Worm (Caenorhabditis elegans) whole organism, L4/young adult: ENCODE data around the gene unc-34.

Experiments used
- W03F9.2 ChIP-seq: fragments of 150-350 bp; optimal IDR thresholded peaks from 2 replicates; lab custom pipeline; 2014; ENCODE audit warnings: missing biosample characterization, missing genetic modification characterization
- dao-5 ChIP-seq: sonication (generic microtip); optimal IDR thresholded peaks from 2 replicates; lab custom pipeline; 2016; ENCODE audit warnings: missing genotype, missing genetic modification characterization, moderate library complexity, missing compliant biosample characterization
- him-1 ChIP-seq: sonication (generic microtip); optimal IDR thresholded peaks from 2 replicates; lab custom pipeline; 2016; ENCODE audit warnings: missing genotype, missing genetic modification reagents, missing genetic modification characterization, missing compliant biosample characterization

The unc-34 gene

ce11 chrV:1027044-1027443, 44.5 kb downstream of the unc-34 start, which contains the start of gene R09A1.3:
Gene R09A1.3 (minus strand): TSS chrV:1027074.
- TF ChIP-seq him-1 (tag; lab: Kevin White, UChicago) (no peak), W03F9.2 (tag; lab: Kevin White, UChicago) (no peak), dao-5 (no peak)

DNA sequence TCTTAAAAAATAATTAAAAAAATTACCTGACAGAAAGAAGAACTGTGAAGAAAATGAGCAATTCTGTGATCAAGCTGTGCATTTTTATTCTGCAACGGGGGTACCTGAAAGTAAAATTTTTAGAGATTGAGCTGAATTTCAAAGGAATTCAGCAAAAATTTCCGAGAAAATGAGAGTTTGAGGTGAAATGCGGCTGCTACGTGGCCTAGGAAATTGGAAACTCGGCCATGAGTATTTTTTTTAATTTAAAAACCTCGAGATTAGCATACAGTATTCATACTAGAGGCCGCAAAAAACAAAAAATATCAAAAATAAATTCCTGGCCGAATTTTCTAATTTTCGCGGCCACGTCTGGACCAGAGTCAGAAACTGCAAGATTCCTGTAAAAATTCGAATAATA, 50.8 kb downstream of the unc-34 start, which contains the start of gene flp-34:
flp-34 (minus strand) TSS at position 101 of the 400 bp plus-strand sequence.
- no peak for TF ChIP-seq dao-5

ce11 chrV:1038074-1038473, 55.6 kb downstream of the unc-34 start:
- no peak for TF ChIP-seq W03F9.2 (tag; lab: Kevin White, UChicago)
- no peak for TF ChIP-seq him-1 (tag; lab: Kevin White, UChicago)
- no peak for TF ChIP-seq dao-5
